Worm (Caenorhabditis elegans) whole organism, L4/young adult: ENCODE measurements around the gene hosl-1.

ENCODE experiments used
- W03F9.2 ChIP-seq: fragments of 150-350 bp; optimal IDR thresholded peaks from 2 replicates; lab custom pipeline; 2014; ENCODE audit warnings: missing biosample characterization, missing genetic modification characterization
- dao-5 ChIP-seq: sonication (generic microtip); optimal IDR thresholded peaks from 2 replicates; lab custom pipeline; 2016; ENCODE audit warnings: missing genotype, missing genetic modification characterization, moderate library complexity, missing compliant biosample characterization
- him-1 ChIP-seq: sonication (generic microtip); optimal IDR thresholded peaks from 2 replicates; lab custom pipeline; 2016; ENCODE audit warnings: missing genotype, missing genetic modification reagents, missing genetic modification characterization, missing compliant biosample characterization

ce11 chrX:4649097-4649496 is 12.2 kb downstream of the hosl-1 start, which contains the start of gene ent-5:
- no peak for TF ChIP-seq him-1 (tag; lab: Kevin White, UChicago)
- TF ChIP-seq W03F9.2 = no peak
- no peak for TF ChIP-seq dao-5 (tag; lab: Kevin White, UChicago)
